Fruit fly (Drosophila melanogaster): ENCODE data around the gene qin.

Gene qin

dm6 chr3R:18677500-18677940, 86.7 kb downstream of the qin start, which contains the start of the genes dind and CG7706 (continued):
- TF ChIP-seq rib (GFP tag; IDR thresholded peaks at IDR 0.05), result no peak
- peak; percentile 7 for TF ChIP-seq Abd-B (GFP tag; optimal IDR thresholded peaks at IDR 0.05)
- peak; percentile 59 for TF ChIP-seq CG17802 (tag; optimal IDR thresholded peaks at IDR 0.05)
- no peak for TF ChIP-seq Trl (optimal IDR thresholded peaks at IDR 0.05)
- TF ChIP-seq Trl (GFP tag; optimal IDR thresholded peaks at IDR 0.05), result no peak
- peak; percentile 45; the same call in 1 of the 2 replicates for TF ChIP-seq CG6689 (GFP tag; IDR thresholded peaks at IDR 0.05)
- no peak for TF ChIP-seq gt (GFP tag; IDR thresholded peaks at IDR 0.05)
- TF ChIP-seq CG8765 (GFP tag; IDR thresholded peaks at IDR 0.05), result no peak
- no peak for TF ChIP-seq Gsc (GFP tag; IDR thresholded peaks at IDR 0.05)
- peak; percentile 47 for TF ChIP-seq CG12659 (GFP tag; optimal IDR thresholded peaks at IDR 0.05)
- no peak for TF ChIP-seq sima (GFP tag; optimal IDR thresholded peaks at IDR 0.05)
- TF ChIP-seq BEAF-32 (GFP tag; optimal IDR thresholded peaks at IDR 0.05), result peak; percentile 27
- peak; percentile 3 for TF ChIP-seq Med (GFP tag)
- no peak for TF ChIP-seq kah (GFP tag; optimal IDR thresholded peaks at IDR 0.05)
- TF ChIP-seq TFAM (GFP tag; optimal IDR thresholded peaks at IDR 0.05), result no peak
- TF ChIP-seq chif (GFP tag; optimal IDR thresholded peaks at IDR 0.05), result peak in 1 of 2 experiments; percentile 8
- peak; percentile 99 for TF ChIP-seq nerfin-1 (tag; optimal IDR thresholded peaks at IDR 0.05)
- no peak for TF ChIP-seq ro (GFP tag; IDR thresholded peaks at IDR 0.05)
- no peak for TF ChIP-seq Lim3 (GFP tag; IDR thresholded peaks at IDR 0.05)
- peak; percentile 15 for TF ChIP-seq HmgZ (tag; optimal IDR thresholded peaks at IDR 0.05)
- TF ChIP-seq ash1 (GFP tag; optimal IDR thresholded peaks at IDR 0.05), result no peak
- no peak for TF ChIP-seq CG14014 (GFP tag; IDR thresholded peaks at IDR 0.05)
- TF ChIP-seq CG18011 (GFP tag; optimal IDR thresholded peaks at IDR 0.05), result peak; percentile 42
- no peak for TF ChIP-seq CG14050 (GFP tag; IDR thresholded peaks at IDR 0.05)
- peak; percentile 2 for TF ChIP-seq gcm (GFP tag; optimal IDR thresholded peaks at IDR 0.05)
- TF ChIP-seq Sin3A (optimal IDR thresholded peaks at IDR 0.05), result peak; percentile 39
- TF ChIP-seq Scr (GFP tag; IDR thresholded peaks at IDR 0.05; ENCODE audit: partially characterized antibody), result no peak
- TF ChIP-seq CG2120 (GFP tag; optimal IDR thresholded peaks at IDR 0.05), result peak; percentile 33
- peak; percentile 32 to 89 for TF ChIP-seq crp (GFP tag; optimal IDR thresholded peaks at IDR 0.05)
- peak; percentile 9 for TF ChIP-seq CG15514 (GFP tag; optimal IDR thresholded peaks at IDR 0.05)
- TF ChIP-seq CG7745 (tag; optimal IDR thresholded peaks at IDR 0.05), result peak; percentile 78
- TF ChIP-seq Dip3 (GFP tag; optimal IDR thresholded peaks at IDR 0.05), result peak; percentile 0
- TF ChIP-seq wdn (GFP tag; IDR thresholded peaks at IDR 0.05), result no peak
- peak; percentile 6 for TF ChIP-seq CG10979 (tag; optimal IDR thresholded peaks at IDR 0.05)
- no peak for TF ChIP-seq jigr1 (GFP tag; IDR thresholded peaks at IDR 0.05)
- TF ChIP-seq CG13775 (GFP tag; optimal IDR thresholded peaks at IDR 0.05), result peak; percentile 15
- peak; percentile 72 for TF ChIP-seq gfzf (GFP tag; optimal IDR thresholded peaks at IDR 0.05)
- TF ChIP-seq nau (GFP tag; optimal IDR thresholded peaks at IDR 0.05), result no peak
- no peak for TF ChIP-seq btn (GFP tag; optimal IDR thresholded peaks at IDR 0.05)
- TF ChIP-seq CG1603 (tag; optimal IDR thresholded peaks at IDR 0.05), result no peak
- peak; percentile 78 for TF ChIP-seq sens (GFP tag)
- peak; percentile 7 for TF ChIP-seq CG9437 (GFP tag; optimal IDR thresholded peaks at IDR 0.05)
- TF ChIP-seq pzg (GFP tag; optimal IDR thresholded peaks at IDR 0.05), result peak; percentile 51
- TF ChIP-seq CG12391 (tag; optimal IDR thresholded peaks at IDR 0.05), result peak; percentile 58
- peak; percentile 42; the same call in 1 of the 2 replicates for TF ChIP-seq slbo (GFP tag; IDR thresholded peaks at IDR 0.05)
- TF ChIP-seq CG30020 (tag; optimal IDR thresholded peaks at IDR 0.05), result peak; percentile 86
- TF ChIP-seq gro (GFP tag; optimal IDR thresholded peaks at IDR 0.05), result no peak
- peak; percentile 47 for TF ChIP-seq E2f2 (GFP tag; IDR thresholded peaks at IDR 0.05)
- TF ChIP-seq YL-1 (GFP tag; optimal IDR thresholded peaks at IDR 0.05), result peak; percentile 50
- no peak for TF ChIP-seq CG17912 (GFP tag; optimal IDR thresholded peaks at IDR 0.05)
- peak; percentile 27 for TF ChIP-seq Xbp1 (GFP tag; optimal IDR thresholded peaks at IDR 0.05)
- TF ChIP-seq vfl (GFP tag; optimal IDR thresholded peaks at IDR 0.05), result no peak

Measured in whole organism, embryonic.